Fruit fly (Drosophila melanogaster): ENCODE measurements around the gene qtc.

Gene qtc

dm6 chr2L:5043495-5044146 lies 17.0 kb upstream of the qtc start:
- TF ChIP-seq CTCF (optimal IDR thresholded peaks at IDR 0.05) (no peak), CG8478 (optimal IDR thresholded peaks at IDR 0.05) (no peak)

DNA sequence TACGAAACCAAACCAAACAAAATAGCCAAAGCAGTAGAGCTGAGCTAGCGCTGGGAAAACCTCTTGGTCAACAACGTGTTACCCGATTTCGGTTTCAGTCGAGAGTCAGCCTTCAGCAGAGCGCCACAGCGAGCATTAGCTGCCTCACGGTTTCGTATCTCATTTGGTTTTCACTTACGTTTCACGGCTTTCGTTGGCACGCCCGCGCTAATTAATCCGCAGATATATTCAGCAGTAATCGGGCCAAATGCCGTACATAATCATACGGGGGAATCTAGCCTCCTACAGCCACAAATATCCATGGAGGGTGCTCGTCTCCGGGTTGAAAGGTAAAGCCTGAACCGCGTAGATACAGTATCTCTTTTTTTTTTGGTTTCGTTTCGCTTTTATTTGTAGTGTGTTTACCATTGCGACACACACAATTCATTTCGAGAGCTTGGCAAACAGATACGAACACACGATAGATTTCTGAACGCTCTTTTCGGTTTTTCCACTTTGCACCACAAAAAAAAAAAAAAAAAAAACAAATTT lies 16.2 kb upstream of the qtc start, which contains the start of gene CG31650:
TSS of gene CG31650 (minus strand) at position 352 of the 531 bp plus-strand sequence.
- TF ChIP-seq CG8478 (optimal IDR thresholded peaks at IDR 0.05) (no peak), CTCF (optimal IDR thresholded peaks at IDR 0.05) (no peak)

dm6 chr2L:5044892-5045619 lies 15.6 kb upstream of the qtc start:
- TF ChIP-seq CTCF (optimal IDR thresholded peaks at IDR 0.05) = no peak
- no peak for TF ChIP-seq CG8478 (optimal IDR thresholded peaks at IDR 0.05)

DNA sequence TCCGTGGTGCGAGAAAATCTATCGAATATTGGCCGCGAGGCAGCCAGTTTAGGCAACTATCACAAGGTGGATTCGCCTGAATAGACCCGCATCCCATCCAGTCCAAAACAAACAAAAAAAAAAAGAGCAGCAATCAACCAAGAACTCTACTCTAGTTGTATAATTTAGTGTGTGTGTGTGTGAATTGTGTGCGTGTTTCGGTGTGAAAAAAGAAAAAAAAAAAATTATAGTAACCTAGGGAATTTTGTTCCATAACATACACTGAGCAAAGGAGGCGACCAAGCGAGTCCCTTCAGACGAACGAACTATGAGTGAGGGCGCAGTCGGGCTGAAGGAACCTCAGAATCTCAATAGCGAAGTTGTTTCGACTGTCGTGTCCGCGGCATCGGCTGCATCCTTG lies 14.4 kb upstream of the qtc start:
- no peak for TF ChIP-seq CG8478 (optimal IDR thresholded peaks at IDR 0.05)
- no peak for TF ChIP-seq CTCF (optimal IDR thresholded peaks at IDR 0.05)

DNA sequence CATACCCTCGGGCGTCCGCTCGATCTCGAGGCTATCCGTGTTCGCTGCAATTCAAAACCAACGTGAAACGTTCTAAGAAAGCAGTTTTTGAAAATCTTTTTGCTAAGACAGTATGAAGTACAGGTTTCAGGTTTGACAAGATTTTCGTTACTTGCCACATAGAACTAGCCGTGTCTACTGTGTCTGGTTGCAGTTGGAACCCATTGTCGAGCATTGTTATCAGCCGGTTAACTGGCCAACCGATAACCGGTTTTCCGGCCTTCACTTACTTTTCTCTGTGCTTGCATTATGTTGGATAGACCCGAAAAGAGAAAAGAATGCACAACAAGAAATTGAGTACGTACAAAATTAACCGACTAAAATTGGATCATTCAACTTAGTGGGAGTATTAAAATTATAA lies 10.6 kb upstream of the qtc start:
- TF ChIP-seq CG8478 (optimal IDR thresholded peaks at IDR 0.05) (no peak), CTCF (optimal IDR thresholded peaks at IDR 0.05) (no peak)

DNA sequence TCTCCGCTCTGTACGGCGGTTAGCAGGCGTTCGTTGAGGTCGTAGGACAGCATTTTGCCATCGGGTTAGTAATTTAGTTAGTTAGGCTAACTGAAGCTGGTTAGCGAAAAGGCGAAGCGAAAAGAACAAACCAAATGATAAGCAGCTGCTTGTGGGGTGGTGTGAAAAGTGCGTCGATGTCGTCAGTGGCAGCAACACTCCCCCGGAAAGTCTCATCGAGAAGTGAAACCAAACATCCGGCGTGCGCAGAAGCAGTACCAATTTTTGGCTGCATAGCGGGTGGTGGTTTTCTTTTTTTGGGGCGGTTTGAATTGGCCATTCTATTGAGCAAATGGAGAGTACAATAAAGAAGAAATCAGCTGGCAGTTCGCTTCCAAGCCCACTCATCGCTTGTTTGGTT lies 9.8 kb upstream of the qtc start, which contains the start of gene CG9121:
TSS of gene CG9121 (minus strand) at position 238 of the 400 bp plus-strand sequence.
- TF ChIP-seq CTCF (optimal IDR thresholded peaks at IDR 0.05) = no peak
- TF ChIP-seq CG8478 (optimal IDR thresholded peaks at IDR 0.05) = no peak

dm6 chr2L:5052367-5052914 lies 8.2 kb upstream of the qtc start, which contains the start of gene senju:
Gene senju, plus strand, starts transcription at chr2L:5052843.
- no peak for TF ChIP-seq CG8478 (optimal IDR thresholded peaks at IDR 0.05)
- peak in 1 of 2 experiments; percentile 1 for TF ChIP-seq CTCF (optimal IDR thresholded peaks at IDR 0.05)

dm6 chr2L:5052994-5053393 lies 7.6 kb upstream of the qtc start, which contains the start of gene eIF3h:
Gene eIF3h, minus strand, starts transcription at chr2L:5053094.
- TF ChIP-seq CG8478 (optimal IDR thresholded peaks at IDR 0.05) (no peak), CTCF (optimal IDR thresholded peaks at IDR 0.05) (no peak)

DNA sequence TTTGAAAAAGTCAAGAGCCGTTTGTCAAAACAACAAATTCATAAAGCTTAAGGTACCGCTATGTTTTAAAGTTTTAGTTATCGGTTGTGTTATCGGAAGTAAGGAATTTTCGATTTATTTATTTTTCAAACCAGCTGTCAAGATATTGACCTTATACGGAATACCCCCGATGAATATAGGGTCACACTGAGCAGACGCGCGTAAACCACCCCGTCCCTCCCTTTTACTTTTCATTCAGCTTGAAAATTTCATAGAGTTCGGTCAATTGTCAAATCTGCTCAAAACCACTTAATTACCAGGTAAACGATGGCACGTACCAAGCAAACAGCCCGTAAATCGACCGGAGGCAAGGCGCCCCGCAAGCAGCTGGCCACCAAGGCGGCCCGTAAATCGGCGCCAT lies 5.7 kb upstream of the qtc start, which contains the start of the genes CG14036 and His3.3A:
TSS of gene CG14036 (minus strand) at position 64 of the 400 bp plus-strand sequence.
TSS of gene His3.3A (plus strand) at position 106 of the 400 bp plus-strand sequence.
- no peak for TF ChIP-seq CG8478 (optimal IDR thresholded peaks at IDR 0.05)
- TF ChIP-seq CTCF (optimal IDR thresholded peaks at IDR 0.05) = peak; percentile 5 to 21

DNA sequence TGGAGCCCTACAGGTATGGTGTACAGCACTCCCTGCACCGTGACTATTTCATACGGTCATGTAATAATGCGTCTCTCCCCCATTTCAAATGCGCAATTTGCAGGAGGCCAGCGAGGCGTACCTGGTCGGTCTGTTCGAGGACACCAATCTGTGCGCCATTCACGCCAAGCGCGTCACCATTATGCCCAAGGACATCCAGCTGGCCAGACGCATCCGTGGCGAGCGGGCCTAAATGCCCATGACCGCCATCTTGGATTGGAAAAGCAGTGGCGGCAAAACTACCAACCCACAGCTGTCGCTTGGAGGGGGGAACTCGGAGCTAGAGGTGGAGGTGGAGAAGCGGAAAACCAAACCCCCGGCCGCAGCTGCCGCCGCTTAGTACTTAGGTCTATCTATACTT lies 5.1 kb upstream of the qtc start:
- no peak for TF ChIP-seq CTCF (optimal IDR thresholded peaks at IDR 0.05)
- no peak for TF ChIP-seq CG8478 (optimal IDR thresholded peaks at IDR 0.05)

DNA sequence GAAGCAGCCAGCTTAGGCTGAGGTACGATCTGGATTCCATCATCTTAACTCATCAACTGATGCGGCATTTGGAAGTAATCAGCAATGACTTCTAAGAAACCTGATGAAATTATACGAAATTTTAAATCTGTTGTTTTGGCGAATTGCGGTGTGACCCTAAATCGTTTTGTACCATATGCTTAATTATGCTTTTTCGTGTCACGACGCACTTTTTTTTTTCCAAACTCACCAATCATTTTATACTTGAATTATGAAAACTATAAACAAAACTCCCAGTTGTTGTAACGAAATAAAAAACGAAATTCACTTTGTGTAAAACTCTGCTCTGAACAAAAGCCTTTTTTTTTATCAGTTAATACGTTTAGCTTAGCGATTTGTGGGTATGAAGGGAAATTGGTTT lies 2.5 kb upstream of the qtc start, which contains the start of gene Nepl3:
TSS of gene Nepl3 (minus strand) at position 155 of the 400 bp plus-strand sequence.
- TF ChIP-seq CTCF (optimal IDR thresholded peaks at IDR 0.05) = no peak
- no peak for TF ChIP-seq CG8478 (optimal IDR thresholded peaks at IDR 0.05)

dm6 chr2L:5059645-5060254 lies 865 bp upstream of the qtc start, which contains the start of gene Rpn11:
Gene Rpn11, minus strand, starts transcription at chr2L:5059790.
- no peak for TF ChIP-seq CG8478 (optimal IDR thresholded peaks at IDR 0.05)
- TF ChIP-seq CTCF (optimal IDR thresholded peaks at IDR 0.05) = no peak

dm6 chr2L:5060952-5061478 lies 400 bp downstream of the qtc start:
- TF ChIP-seq CTCF (optimal IDR thresholded peaks at IDR 0.05) = no peak

dm6 chr2L:5062799-5063404 lies 2.3 kb downstream of the qtc start:
- TF ChIP-seq CG8478 (optimal IDR thresholded peaks at IDR 0.05) (no peak), CTCF (optimal IDR thresholded peaks at IDR 0.05) (no peak)

All from S2 (cell line).